Fruit fly (Drosophila melanogaster): ENCODE measurements around the gene ND-18.

The ND-18 gene

dm6 chrX:19535394-19535793 lies 43.2 kb downstream of the ND-18 start:
- TF ChIP-seq Sp1 (GFP tag; optimal IDR thresholded peaks at IDR 0.05): no peak
